Fruit fly (Drosophila melanogaster) whole organism: Measurements from ENCODE around the gene LanB1.

ENCODE experiments used
- CG8478 ChIP-seq: fragments of >200 bp; optimal IDR thresholded peaks from 2 replicates; lab custom pipeline; 2018; ENCODE audit warnings: inconsistent platforms
- Dll ChIP-seq: fragments of >200 bp; optimal IDR thresholded peaks from 2 replicates; lab custom pipeline; 2017
- EcR ChIP-seq, 2 experiments: fragments of >200 bp; optimal IDR thresholded peaks; 2 replicates each; lab custom pipeline; 2017; ENCODE audit warnings: missing biosample characterization in 2 of 2, missing genetic modification characterization in 2 of 2, missing genetic modification reagents in 2 of 2
- pan ChIP-seq: fragments of >200 bp; optimal IDR thresholded peaks from 2 replicates; lab custom pipeline; 2017
- psq ChIP-seq: fragments of >200 bp; optimal IDR thresholded peaks from 2 replicates; lab custom pipeline; 2017
- usp ChIP-seq: fragments of >200 bp; optimal IDR thresholded peaks from 2 replicates; lab custom pipeline; 2017; ENCODE audit warnings: missing biosample characterization, missing genetic modification characterization, mixed read lengths

- TF ChIP-seq EcR (GFP tag; optimal IDR thresholded peaks at IDR 0.05; lab: Kevin White, UChicago) (no peak), pan (lab: Kevin White, UChicago) (no peak), usp (GFP tag; lab: Kevin White, UChicago) (no peak), psq (lab: Kevin White, UChicago) (no peak), CG8478 (lab: Kevin White, UChicago) (no peak), Dll (lab: Kevin White, UChicago) (peak; percentile 40)
Observed at dm6 chr2L:7870212-7870611, 59.0 kb downstream of the LanB1 start.
